Worm (Caenorhabditis elegans): ENCODE results near the gene Y73B6BL.22.

DNA sequence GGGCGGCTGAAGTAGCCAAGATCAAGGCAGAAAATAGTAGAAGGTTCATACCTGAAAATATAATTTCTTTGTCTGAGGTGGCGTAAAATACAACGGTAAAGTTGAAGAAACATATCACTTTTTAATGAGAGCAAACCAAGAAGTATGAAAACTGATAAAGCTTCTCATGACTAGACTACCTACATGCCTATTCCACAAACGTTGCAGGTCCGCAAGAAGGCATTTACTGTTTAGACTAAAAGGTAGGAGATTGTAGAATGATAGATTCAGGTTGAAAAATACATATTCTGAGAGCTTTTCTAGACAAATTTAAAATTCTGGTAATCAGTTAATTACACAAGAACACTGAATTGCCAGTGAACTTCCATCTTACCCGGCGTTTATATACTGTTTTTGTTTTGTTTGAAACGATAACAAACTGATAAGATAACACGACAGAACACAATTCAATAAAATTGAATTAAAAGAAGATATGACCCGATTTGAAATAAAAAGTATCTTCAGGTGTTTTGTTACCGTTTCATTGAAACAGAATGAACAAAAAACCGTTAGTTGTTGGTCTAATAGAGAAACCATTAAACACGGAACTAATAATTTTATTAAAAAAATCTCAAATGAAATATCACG is 9.7 kb upstream of the Y73B6BL.22 start, which contains the start of gene acp-6:
- no peak for TF ChIP-seq flt-1 (GFP tag; IDR thresholded peaks at IDR 0.05)
- no peak for TF ChIP-seq ztf-23 (GFP tag; IDR thresholded peaks at IDR 0.05)
- no peak for TF ChIP-seq klf-2 (GFP tag; conservative IDR thresholded peaks at IDR 0.05)
- no peak for TF ChIP-seq med-1 (GFP tag; optimal IDR thresholded peaks at IDR 0.05; ENCODE audit: insufficient read depth)
- TF ChIP-seq cog-1 (tag; optimal IDR thresholded peaks at IDR 0.05): no peak
